Worm (Caenorhabditis elegans): ENCODE data around the gene sod-4.

- no peak for TF ChIP-seq W03F9.2 (tag; optimal IDR thresholded peaks at IDR 0.05)
- TF ChIP-seq dao-5 (tag; optimal IDR thresholded peaks at IDR 0.05): no peak
Measured at ce11 chrIII:9453962-9454361, 46.2 kb downstream of the sod-4 start, which contains the start of gene F54C8.7.
